Worm (Caenorhabditis elegans): ENCODE data around the gene C05G5.7.

C05G5.7 gene

DNA sequence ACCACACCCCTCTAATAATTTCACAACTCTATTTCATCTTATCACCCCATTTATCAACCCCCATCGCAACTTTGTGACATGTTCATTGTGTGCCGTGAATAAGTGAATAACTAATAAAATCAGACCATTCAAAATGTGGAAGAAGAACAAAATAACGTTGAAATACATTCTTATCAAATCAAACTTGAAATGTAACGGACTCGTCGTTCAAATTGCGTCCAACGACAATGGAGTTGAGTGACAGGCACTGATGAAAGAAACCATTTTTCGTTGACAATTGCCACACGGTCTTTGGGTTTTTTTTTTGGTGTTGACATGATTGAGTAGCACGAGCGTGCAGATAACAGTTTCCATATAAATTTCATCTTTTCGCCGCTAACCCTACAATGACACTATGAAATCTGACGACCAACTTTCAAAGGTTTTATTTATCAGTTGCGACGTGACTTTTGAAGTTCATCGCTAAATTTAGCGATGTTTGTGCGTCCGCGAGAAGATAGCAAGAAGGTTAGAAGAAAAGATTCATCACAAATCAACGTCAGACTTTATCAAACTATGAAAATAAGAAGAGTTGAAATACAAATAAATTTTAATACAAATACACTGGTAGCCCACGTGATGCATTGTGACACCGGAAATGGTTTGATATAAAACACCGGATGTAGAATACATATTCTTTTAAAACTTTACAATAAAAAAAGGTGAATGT lies 40.0 kb upstream of the C05G5.7 start (continued):
- TF ChIP-seq B0261.1 (tag; optimal IDR thresholded peaks at IDR 0.05) (no peak), mxl-1 (tag; optimal IDR thresholded peaks at IDR 0.05) (no peak), egl-18 (GFP tag; IDR thresholded peaks at IDR 0.05) (no peak), B0019.2 (GFP tag; conservative IDR thresholded peaks at IDR 0.05) (no peak), B0035.1 (tag; optimal IDR thresholded peaks at IDR 0.05) (no peak), snpc-3.4 (tag; optimal IDR thresholded peaks at IDR 0.05) (no peak), cebp-1 (GFP tag; IDR thresholded peaks at IDR 0.05) (peak; percentile 7; the same call in 1 of the 2 replicates), cebp-1 (tag; optimal IDR thresholded peaks at IDR 0.05) (peak; percentile 62), ztf-25 (GFP tag; IDR thresholded peaks at IDR 0.05) (no peak), lin-35 (GFP tag; optimal IDR thresholded peaks at IDR 0.05) (no peak), snpc-1.3 (tag; optimal IDR thresholded peaks at IDR 0.05; ENCODE audit: insufficient read depth) (no peak), pbrm-1 (GFP tag; IDR thresholded peaks at IDR 0.05) (no peak), lin-54 (GFP tag; optimal IDR thresholded peaks at IDR 0.05) (no peak), atf-7 (tag; optimal IDR thresholded peaks at IDR 0.05) (peak; percentile 82), F23B12.7 (tag; optimal IDR thresholded peaks at IDR 0.05; ENCODE audit: insufficient read depth) (no peak), F37B4.10 (GFP tag; IDR thresholded peaks at IDR 0.05) (no peak), Y67H2A.10 (GFP tag; conservative IDR thresholded peaks at IDR 0.05) (no peak), Y53G8AR.9 (GFP tag; conservative IDR thresholded peaks at IDR 0.05) (no peak), athp-1 (tag; optimal IDR thresholded peaks at IDR 0.05) (no peak), lsy-27 (tag; optimal IDR thresholded peaks at IDR 0.05; ENCODE audit: borderline replicate concordance, insufficient read depth) (no peak), ets-4 (GFP tag; optimal IDR thresholded peaks at IDR 0.05) (peak; percentile 71), ekl-4 (GFP tag; IDR thresholded peaks at IDR 0.05) (no peak), attf-6 (GFP tag; IDR thresholded peaks at IDR 0.05) (no peak), ztf-26 (tag; optimal IDR thresholded peaks at IDR 0.05) (no peak), ceh-58 (GFP tag; IDR thresholded peaks at IDR 0.05) (no peak), F33H1.4 (GFP tag; IDR thresholded peaks at IDR 0.05) (no peak), dpl-1 (GFP tag; optimal IDR thresholded peaks at IDR 0.05) (no peak), fkh-3 (tag; optimal IDR thresholded peaks at IDR 0.05) (no peak), akir-1 (GFP tag; optimal IDR thresholded peaks at IDR 0.05) (no peak), let-526 (GFP tag; IDR thresholded peaks at IDR 0.05) (no peak)

ce11 chrX:14780176-14780575 lies 36.6 kb upstream of the C05G5.7 start:
- TF ChIP-seq bed-2 (GFP tag; IDR thresholded peaks at IDR 0.05) (no peak), madf-6 (GFP tag; IDR thresholded peaks at IDR 0.05) (no peak), unc-130 (GFP tag; optimal IDR thresholded peaks at IDR 0.05) (no peak), ztf-25 (GFP tag; IDR thresholded peaks at IDR 0.05) (no peak), efl-1 (GFP tag; optimal IDR thresholded peaks at IDR 0.05) (no peak), sea-2 (GFP tag; IDR thresholded peaks at IDR 0.05) (no peak), F22D6.2 (tag; optimal IDR thresholded peaks at IDR 0.05) (no peak), snpc-3.4 (tag; optimal IDR thresholded peaks at IDR 0.05) (no peak), ztf-6 (GFP tag; IDR thresholded peaks at IDR 0.05) (no peak), Y53G8AR.9 (GFP tag; conservative IDR thresholded peaks at IDR 0.05) (no peak), Y95B8A.8 (GFP tag; IDR thresholded peaks at IDR 0.05) (no peak), ztf-22 (GFP tag; optimal IDR thresholded peaks at IDR 0.05) (no peak), unc-62 (GFP tag; optimal IDR thresholded peaks at IDR 0.05) (peak; percentile 57), K11D2.4 (GFP tag; IDR thresholded peaks at IDR 0.05) (no peak), let-607 (tag; optimal IDR thresholded peaks at IDR 0.05) (peak; percentile 18 to 92), hmg-20 (GFP tag; IDR thresholded peaks at IDR 0.05) (no peak), lin-54 (GFP tag; optimal IDR thresholded peaks at IDR 0.05) (no peak), rec-8 (tag; optimal IDR thresholded peaks at IDR 0.05) (no peak), F57A8.1 (GFP tag; optimal IDR thresholded peaks at IDR 0.05) (no peak), nhr-80 (tag; optimal IDR thresholded peaks at IDR 0.05) (peak; percentile 78), rcor-1 (GFP tag; IDR thresholded peaks at IDR 0.05) (no peak), F39B2.1 (GFP tag; IDR thresholded peaks at IDR 0.05) (no peak)

Measured in whole organism, young adult.